Fruit fly (Drosophila melanogaster): ENCODE measurements around the gene CG9072.
A peak's percentile ranks its signal among the peaks of the same experiment; 100 is the strongest.

Gene CG9072

dm6 chrX:15063404-15064062 is 32.3 kb downstream of the CG9072 start, which contains the start of the genes hiw and ND-B18 (continued):
- TF ChIP-seq Gug (GFP tag; IDR thresholded peaks at IDR 0.05) = no peak
- no peak for TF ChIP-seq CG11247 (GFP tag; IDR thresholded peaks at IDR 0.05)
- TF ChIP-seq CG6854 (GFP tag; optimal IDR thresholded peaks at IDR 0.05) = no peak
- TF ChIP-seq fd3F (GFP tag; optimal IDR thresholded peaks at IDR 0.05) = no peak
- no peak for TF ChIP-seq bcd (GFP tag; optimal IDR thresholded peaks at IDR 0.05)
- no peak for TF ChIP-seq CG18476 (GFP tag; optimal IDR thresholded peaks at IDR 0.05)
- TF ChIP-seq CG6791 (GFP tag; IDR thresholded peaks at IDR 0.05; ENCODE audit: partially characterized antibody) = peak; percentile 33; the same call in 2 of the 3 replicates
- no peak for TF ChIP-seq exex (tag; optimal IDR thresholded peaks at IDR 0.05)
- TF ChIP-seq phol (tag; optimal IDR thresholded peaks at IDR 0.05) = peak; percentile 37
- TF ChIP-seq CG7372 (GFP tag; IDR thresholded peaks at IDR 0.05) = no peak
- TF ChIP-seq Vsx1 (GFP tag; optimal IDR thresholded peaks at IDR 0.05) = no peak
- no peak for TF ChIP-seq TFAM (GFP tag; optimal IDR thresholded peaks at IDR 0.05)
- no peak for TF ChIP-seq Scr (GFP tag; IDR thresholded peaks at IDR 0.05; ENCODE audit: partially characterized antibody)
- TF ChIP-seq scrt (GFP tag; optimal IDR thresholded peaks at IDR 0.05) = no peak
- no peak for TF ChIP-seq kah (GFP tag; optimal IDR thresholded peaks at IDR 0.05)
- no peak for TF ChIP-seq jigr1 (GFP tag; IDR thresholded peaks at IDR 0.05)
- no peak for TF ChIP-seq CG32772 (GFP tag; IDR thresholded peaks at IDR 0.05)
- TF ChIP-seq Camta (GFP tag; optimal IDR thresholded peaks at IDR 0.05) = no peak
- TF ChIP-seq CG6683 (GFP tag; optimal IDR thresholded peaks at IDR 0.05) = no peak
- peak; percentile 4 for TF ChIP-seq shn (GFP tag; optimal IDR thresholded peaks at IDR 0.05)
- TF ChIP-seq CG11723 (GFP tag; optimal IDR thresholded peaks at IDR 0.05) = no peak
- no peak for TF ChIP-seq Sox102F (GFP tag; optimal IDR thresholded peaks at IDR 0.05)
- no peak for TF ChIP-seq BtbVII (GFP tag; optimal IDR thresholded peaks at IDR 0.05)
- TF ChIP-seq stwl (tag; optimal IDR thresholded peaks at IDR 0.05) = peak; percentile 72
- TF ChIP-seq CG1603 (tag; optimal IDR thresholded peaks at IDR 0.05) = peak; percentile 70
- TF ChIP-seq Hr3 (GFP tag; optimal IDR thresholded peaks at IDR 0.05) = peak; percentile 2
- TF ChIP-seq ranshi (GFP tag; IDR thresholded peaks at IDR 0.05) = 0 out of 2 replicates have a peak, but pooled peaks have one; percentile 15
- TF ChIP-seq CG14014 (GFP tag; IDR thresholded peaks at IDR 0.05) = no peak
- TF ChIP-seq croc (GFP tag; conservative IDR thresholded peaks at IDR 0.05) = no peak
- no peak for TF ChIP-seq ATbp (GFP tag; optimal IDR thresholded peaks at IDR 0.05)
- TF ChIP-seq CG2875 (GFP tag; optimal IDR thresholded peaks at IDR 0.05) = no peak
- peak; percentile 95 for TF ChIP-seq CG10267 (tag; optimal IDR thresholded peaks at IDR 0.05)
- no peak for TF ChIP-seq aop (GFP tag; IDR thresholded peaks at IDR 0.05)
- TF ChIP-seq ac (GFP tag; optimal IDR thresholded peaks at IDR 0.05) = no peak
- no peak for TF ChIP-seq CkIIα-i1 (GFP tag; IDR thresholded peaks at IDR 0.05)
- 0 out of 2 replicates have a peak, but pooled peaks have one; percentile 16 for TF ChIP-seq sob (GFP tag; IDR thresholded peaks at IDR 0.05)
- TF ChIP-seq dmrt99B (tag; optimal IDR thresholded peaks at IDR 0.05) = no peak
- TF ChIP-seq C15 (GFP tag; IDR thresholded peaks at IDR 0.05) = no peak

DNA sequence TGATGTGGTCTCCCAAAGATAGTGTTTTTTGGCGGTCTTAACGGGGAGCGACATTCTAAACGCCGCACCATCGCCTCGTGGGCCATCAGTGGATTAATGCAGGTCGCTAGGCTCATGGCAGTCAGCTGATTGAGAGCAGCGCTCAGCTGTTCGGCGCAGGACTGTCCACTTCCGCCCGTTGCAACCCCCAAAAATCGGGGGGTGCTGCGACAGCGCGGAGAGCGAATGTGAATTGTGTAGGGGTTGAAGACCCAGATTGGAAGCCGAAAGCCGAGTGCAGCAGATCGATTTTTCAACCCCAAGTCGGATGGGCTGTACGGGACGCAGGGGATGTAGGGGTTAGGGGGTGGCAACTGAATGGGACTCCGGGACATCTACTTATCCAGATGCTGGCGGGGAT is 33.2 kb downstream of the CG9072 start:
- TF ChIP-seq ATbp (GFP tag; optimal IDR thresholded peaks at IDR 0.05) = no peak
- TF ChIP-seq CG16863 (GFP tag; optimal IDR thresholded peaks at IDR 0.05) = no peak
- no peak for TF ChIP-seq tna (GFP tag; IDR thresholded peaks at IDR 0.05; ENCODE audit: partially characterized antibody)
- no peak for TF ChIP-seq ssp (GFP tag; IDR thresholded peaks at IDR 0.05)
- TF ChIP-seq sr (GFP tag; IDR thresholded peaks at IDR 0.05) = no peak
- no peak for TF ChIP-seq Meics (GFP tag; optimal IDR thresholded peaks at IDR 0.05)
- no peak for TF ChIP-seq Asciz (GFP tag; optimal IDR thresholded peaks at IDR 0.05)
- TF ChIP-seq CG17802 (tag; optimal IDR thresholded peaks at IDR 0.05) = no peak
- TF ChIP-seq sens (GFP tag) = peak; percentile 39
- no peak for TF ChIP-seq Hey (tag; optimal IDR thresholded peaks at IDR 0.05)
- TF ChIP-seq Ravus (GFP tag; IDR thresholded peaks at IDR 0.05) = no peak
- TF ChIP-seq tin (GFP tag; optimal IDR thresholded peaks at IDR 0.05) = no peak
- TF ChIP-seq CG8089 (GFP tag; optimal IDR thresholded peaks at IDR 0.05) = no peak
- TF ChIP-seq pzg (GFP tag; optimal IDR thresholded peaks at IDR 0.05) = peak; percentile 26
- TF ChIP-seq bbx (GFP tag; IDR thresholded peaks at IDR 0.05; ENCODE audit: partially characterized antibody) = no peak

All from whole organism, embryonic.